Fruit fly (Drosophila melanogaster) whole organism, embryonic: ENCODE data around the gene CG31538.

Experiments
- C15 ChIP-seq: fragments of 200-800 bp; sonication (Bioruptor generic); IDR thresholded peaks from 3 replicates; pipeline ENCODE4 v1.3.6; 2022; ENCODE audit warnings: missing biosample characterization, missing genetic modification characterization
- CG10366 ChIP-seq: fragments of 200-800 bp; sonication (Bioruptor generic); IDR thresholded peaks from 2 replicates; pipeline ENCODE4 v1.3.6; 2022; ENCODE audit warnings: missing biosample characterization, missing genetic modification characterization
- CG10462 ChIP-seq: fragments of 200-800 bp; sonication (Bioruptor generic); optimal IDR thresholded peaks from 2 replicates; lab custom pipeline; 2016; ENCODE audit warnings: missing biosample characterization, missing genetic modification characterization
- CG1233 ChIP-seq: fragments of 200-800 bp; sonication (Bioruptor generic); optimal IDR thresholded peaks from 4 replicates; lab custom pipeline; 2018; ENCODE audit warnings: missing biosample characterization, mild to moderate bottlenecking, missing genetic modification characterization
- CG12942 ChIP-seq: fragments of 200-800 bp; sonication (Bioruptor generic); optimal IDR thresholded peaks from 3 replicates; lab custom pipeline; 2016; ENCODE audit warnings: missing biosample characterization, missing genetic modification characterization
- CG13287 ChIP-seq: fragments of 200-800 bp; sonication (Bioruptor generic); IDR thresholded peaks from 2 replicates; pipeline ENCODE4 v1.3.6; 2022; ENCODE audit warnings: missing biosample characterization, missing genetic modification characterization; ENCODE audit not compliant: partially characterized antibody
- CG13296 ChIP-seq: fragments of 200-800 bp; sonication (Bioruptor generic); optimal IDR thresholded peaks from 3 replicates; lab custom pipeline; 2018; ENCODE audit warnings: missing biosample characterization, mild to moderate bottlenecking, missing genetic modification characterization
- CG14014 ChIP-seq: fragments of 200-800 bp; sonication (Bioruptor generic); IDR thresholded peaks from 2 replicates; pipeline ENCODE4 v1.3.6; 2022; ENCODE audit warnings: missing biosample characterization, missing genetic modification characterization
- CG14860 ChIP-seq: fragments of 200-800 bp; sonication (Bioruptor generic); IDR thresholded peaks from 3 replicates; pipeline ENCODE4 v1.3.6; 2022; ENCODE audit warnings: missing biosample characterization, missing genetic modification characterization; ENCODE audit not compliant: partially characterized antibody
- CG15479 ChIP-seq: fragments of 200-800 bp; sonication (Bioruptor generic); optimal IDR thresholded peaks from 3 replicates; lab custom pipeline; 2019; ENCODE audit warnings: missing biosample characterization, mild to moderate bottlenecking, missing genetic modification characterization, moderate library complexity
- CG16815 ChIP-seq: fragments of 200-800 bp; sonication (Bioruptor generic); optimal IDR thresholded peaks from 3 replicates; lab custom pipeline; 2017; ENCODE audit warnings: missing biosample characterization, mild to moderate bottlenecking, missing genetic modification characterization
- CG17568 ChIP-seq: fragments of 200-800 bp; sonication (Bioruptor generic); optimal IDR thresholded peaks from 2 replicates; lab custom pipeline; 2018; ENCODE audit warnings: missing biosample characterization, mild to moderate bottlenecking, missing genetic modification characterization, moderate library complexity
- CG18619 ChIP-seq: fragments of 200-800 bp; sonication (Bioruptor generic); optimal IDR thresholded peaks from 3 replicates; lab custom pipeline; 2017; ENCODE audit warnings: missing biosample characterization, mild to moderate bottlenecking, missing genetic modification characterization
- CG34224 ChIP-seq: fragments of 200-800 bp; sonication (Bioruptor generic); IDR thresholded peaks from 3 replicates; pipeline ENCODE4 v1.3.6; 2022; ENCODE audit warnings: missing biosample characterization, missing genetic modification characterization; ENCODE audit not compliant: partially characterized antibody
- CG3726 ChIP-seq: fragments of 200-800 bp; sonication (Bioruptor generic); IDR thresholded peaks from 3 replicates; pipeline ENCODE4, ENCODE4 v1.3.6; 2022; ENCODE audit warnings: missing biosample characterization, missing genetic modification characterization
- CG4707 ChIP-seq: fragments of 200-800 bp; sonication (Bioruptor generic); optimal IDR thresholded peaks from 2 replicates; lab custom pipeline; 2018; ENCODE audit warnings: missing biosample characterization, mild to moderate bottlenecking, missing genetic modification characterization, moderate library complexity
- CG4820 ChIP-seq: fragments of 200-800 bp; sonication (Bioruptor generic); optimal IDR thresholded peaks from 3 replicates; lab custom pipeline; 2016; ENCODE audit warnings: missing biosample characterization, missing genetic modification characterization
- CG6683 ChIP-seq: fragments of 200-800 bp; sonication (Bioruptor generic); optimal IDR thresholded peaks from 2 replicates; lab custom pipeline; 2017; ENCODE audit warnings: missing biosample characterization, mild to moderate bottlenecking, missing genetic modification characterization, missing genetic modification reagents
- CG7357 ChIP-seq: fragments of 200-800 bp; sonication (Bioruptor generic); IDR thresholded peaks from 3 replicates; pipeline ENCODE4 v1.3.6; 2022; ENCODE audit warnings: missing biosample characterization, missing genetic modification characterization
- CG8765 ChIP-seq: fragments of 200-800 bp; sonication (Bioruptor generic); IDR thresholded peaks from 2 replicates; pipeline ENCODE4 v1.3.6; 2022; ENCODE audit warnings: missing biosample characterization, missing genetic modification characterization
- CG8924 ChIP-seq: fragments of 200-800 bp; optimal IDR thresholded peaks from 3 replicates; lab custom pipeline; 2019; ENCODE audit warnings: missing biosample characterization, mild to moderate bottlenecking, missing genetic modification characterization, moderate library complexity
- CG9876 ChIP-seq: fragments of 200-800 bp; sonication (Bioruptor generic); optimal IDR thresholded peaks from 2 replicates; lab custom pipeline; 2016; ENCODE audit warnings: missing biosample characterization, missing genetic modification characterization
- CHES-1-like ChIP-seq: fragments of 200-800 bp; sonication (Bioruptor generic); optimal IDR thresholded peaks from 2 replicates; lab custom pipeline; 2016; ENCODE audit warnings: missing biosample characterization, missing genetic modification characterization
- Deaf1 ChIP-seq: fragments of 200-800 bp; optimal IDR thresholded peaks from 3 replicates; lab custom pipeline; 2019; ENCODE audit warnings: missing biosample characterization, mild to moderate bottlenecking, missing genetic modification characterization, moderate library complexity
- Doc3 ChIP-seq: fragments of 200-800 bp; sonication (Bioruptor generic); IDR thresholded peaks from 3 replicates; pipeline ENCODE4 v1.3.6; 2022; ENCODE audit warnings: missing biosample characterization, missing genetic modification characterization; ENCODE audit not compliant: partially characterized antibody
- Gsc ChIP-seq: fragments of 200-800 bp; sonication (Bioruptor generic); IDR thresholded peaks from 2 replicates; pipeline ENCODE4 v1.3.6; 2022; ENCODE audit warnings: missing biosample characterization, missing genetic modification characterization
- HLH4C ChIP-seq: fragments of 200-800 bp; sonication (Bioruptor generic); IDR thresholded peaks from 3 replicates; pipeline ENCODE4 v1.3.6; 2022; ENCODE audit warnings: missing biosample characterization, missing genetic modification characterization; ENCODE audit not compliant: partially characterized antibody
- HLH54F ChIP-seq: fragments of 200-800 bp; sonication (Bioruptor generic); optimal IDR thresholded peaks from 3 replicates; lab custom pipeline; 2016; ENCODE audit warnings: missing biosample characterization, missing genetic modification characterization
- Hr39 ChIP-seq: fragments of >200 bp; optimal IDR thresholded peaks from 2 replicates; lab custom pipeline; 2017
- Med ChIP-seq: fragments of 200-800 bp; sonication (Bioruptor generic); peaks from one replicate; lab custom pipeline; 2016; ENCODE audit warnings: missing biosample characterization, missing genetic modification characterization, mild to moderate bottlenecking, inconsistent platforms, moderate library complexity
- Myb ChIP-seq: fragments of 200-800 bp; sonication (Bioruptor generic); optimal IDR thresholded peaks from 2 replicates; lab custom pipeline; 2016; ENCODE audit warnings: missing biosample characterization, missing genetic modification characterization
- Nf-YA ChIP-seq: fragments of 200-800 bp; sonication (Bioruptor generic); IDR thresholded peaks from 2 replicates; pipeline ENCODE4 v1.3.6; 2022; ENCODE audit warnings: missing biosample characterization, missing genetic modification characterization
- Poxn ChIP-seq: fragments of 200-800 bp; sonication (Bioruptor generic); IDR thresholded peaks from 2 replicates; pipeline ENCODE4 v1.3.6; 2022; ENCODE audit warnings: missing biosample characterization, missing genetic modification characterization
- Stat92E ChIP-seq, 3 experiments: fragments of >200 bp in 2 of 3; fragments of 200-800 bp in 1 of 3; sonication (Bioruptor generic) in 1 of 3; optimal IDR thresholded peaks; 2 replicates each; lab custom pipeline; 2017 to 2019; ENCODE audit warnings: missing biosample characterization in 3 of 3, missing genetic modification characterization in 3 of 3, mild to moderate bottlenecking in 1 of 3, moderate library complexity in 1 of 3
- ase ChIP-seq: fragments of 200-800 bp; sonication (Bioruptor generic); IDR thresholded peaks from 3 replicates; pipeline ENCODE4 v1.3.6; 2022; ENCODE audit warnings: missing biosample characterization, missing genetic modification characterization
- bigmax ChIP-seq: fragments of 200-800 bp; sonication (Bioruptor generic); optimal IDR thresholded peaks from 2 replicates; lab custom pipeline; 2018; ENCODE audit warnings: missing biosample characterization, mild to moderate bottlenecking, missing genetic modification characterization
- chm ChIP-seq: fragments of 200-800 bp; sonication (Bioruptor generic); IDR thresholded peaks from 2 replicates; pipeline ENCODE4 v1.3.6; 2022; ENCODE audit warnings: missing biosample characterization, missing genetic modification characterization
- crc ChIP-seq: fragments of 200-800 bp; sonication (Bioruptor generic); optimal IDR thresholded peaks from 2 replicates; lab custom pipeline; 2016; ENCODE audit warnings: missing biosample characterization, missing genetic modification characterization
- disco-r ChIP-seq: fragments of 200-800 bp; sonication (Bioruptor generic); optimal IDR thresholded peaks from 2 replicates; lab custom pipeline; 2016; ENCODE audit warnings: missing biosample characterization, missing genetic modification characterization
- dmrt99B ChIP-seq: fragments of 200-800 bp; sonication (Bioruptor generic); optimal IDR thresholded peaks from 2 replicates; lab custom pipeline; 2018; ENCODE audit warnings: missing biosample characterization, mild to moderate bottlenecking, missing genetic modification characterization, moderate library complexity
- gt ChIP-seq: fragments of 200-800 bp; sonication (Bioruptor generic); IDR thresholded peaks from 2 replicates; pipeline ENCODE4 v1.3.6; 2022; ENCODE audit warnings: missing biosample characterization, missing genetic modification characterization
- hbn ChIP-seq: fragments of 200-800 bp; sonication (Bioruptor generic); IDR thresholded peaks from 2 replicates; pipeline ENCODE4 v1.3.6; 2022; ENCODE audit warnings: missing biosample characterization, missing genetic modification characterization; ENCODE audit not compliant: partially characterized antibody
- kah ChIP-seq: fragments of 200-800 bp; sonication (Bioruptor generic); optimal IDR thresholded peaks from 2 replicates; lab custom pipeline; 2018; ENCODE audit warnings: missing biosample characterization, mild to moderate bottlenecking, missing genetic modification characterization
- kni ChIP-seq: fragments of 200-800 bp; sonication (Bioruptor generic); optimal IDR thresholded peaks from 3 replicates; lab custom pipeline; 2017; ENCODE audit warnings: mild to moderate bottlenecking, missing biosample characterization, missing genetic modification reagents, missing genetic modification characterization
- knrl ChIP-seq: fragments of 200-800 bp; sonication (Bioruptor generic); IDR thresholded peaks from 3 replicates; pipeline ENCODE4 v1.3.6; 2022; ENCODE audit warnings: missing biosample characterization, missing genetic modification characterization; ENCODE audit not compliant: partially characterized antibody
- lab ChIP-seq: fragments of 200-800 bp; sonication (Bioruptor generic); optimal IDR thresholded peaks from 3 replicates; lab custom pipeline; 2017; ENCODE audit warnings: missing biosample characterization, missing genetic modification characterization, mild to moderate bottlenecking, moderate library complexity, missing genetic modification reagents
- pita ChIP-seq: fragments of 200-800 bp; sonication (Bioruptor generic); optimal IDR thresholded peaks from 2 replicates; lab custom pipeline; 2017; ENCODE audit warnings: missing biosample characterization, mild to moderate bottlenecking, missing genetic modification characterization
- sd ChIP-seq: fragments of 200-800 bp; sonication (Bioruptor generic); optimal IDR thresholded peaks from 3 replicates; lab custom pipeline; 2018; ENCODE audit warnings: missing biosample characterization, mild to moderate bottlenecking, missing genetic modification characterization, moderate library complexity
- ssp ChIP-seq: fragments of 200-800 bp; sonication (Bioruptor generic); IDR thresholded peaks from 2 replicates; pipeline ENCODE4 v1.3.6; 2022; ENCODE audit warnings: missing biosample characterization, missing genetic modification characterization
- vvl ChIP-seq: fragments of 200-800 bp; sonication (Bioruptor generic); IDR thresholded peaks from 2 replicates; pipeline ENCODE4 v1.3.6; 2022; ENCODE audit warnings: missing biosample characterization, missing genetic modification characterization

Gene CG31538

DNA sequence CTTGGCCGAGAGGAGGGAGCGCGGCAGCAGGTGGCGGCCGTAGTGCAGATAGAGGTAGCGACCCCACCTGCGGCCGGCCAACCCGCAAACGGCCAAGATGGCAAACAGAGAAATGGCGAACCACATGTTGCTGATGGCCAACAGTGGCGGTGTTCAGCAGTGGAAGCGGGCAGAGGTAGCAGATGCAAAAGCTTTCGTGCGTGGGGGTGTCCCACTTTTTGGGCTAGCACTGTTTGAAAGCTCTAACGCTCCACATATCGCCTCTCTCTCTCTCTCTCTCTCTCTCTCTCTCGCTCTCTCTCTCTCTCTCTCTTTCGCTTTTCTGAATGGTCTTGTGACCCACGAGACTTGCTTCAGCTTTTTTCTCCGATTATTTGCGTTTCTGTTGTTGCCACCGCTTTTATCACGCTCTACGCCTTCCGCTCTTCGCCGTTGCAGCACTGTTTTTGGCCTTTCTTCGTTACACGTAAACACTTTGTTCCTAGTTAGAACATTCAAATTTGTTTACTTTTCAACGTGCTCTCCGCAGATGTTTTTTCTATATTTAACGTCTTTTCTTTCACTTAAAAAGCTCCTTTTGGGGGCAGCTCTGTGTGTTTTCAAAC lies 5.2 kb upstream of the CG31538 start (continued):
- peak; percentile 50 for TF ChIP-seq vvl (GFP tag; lab: Robert Waterston, UW)
- TF ChIP-seq HLH4C (GFP tag; lab: Robert Waterston, UW) = peak; percentile 44; the same call in 1 of the 3 replicates
- TF ChIP-seq knrl (GFP tag; lab: Robert Waterston, UW) = no peak
- TF ChIP-seq CG13296 (GFP tag; lab: Kevin White, UChicago) = no peak
- no peak for TF ChIP-seq ase (GFP tag; lab: Robert Waterston, UW)
- TF ChIP-seq Myb (GFP tag; lab: Kevin White, UChicago) = no peak
- no peak for TF ChIP-seq pita
- no peak for TF ChIP-seq Gsc (GFP tag; lab: Robert Waterston, UW)
- TF ChIP-seq HLH54F (GFP tag; lab: Kevin White, UChicago) = peak; percentile 22
- TF ChIP-seq CG14860 (GFP tag; lab: Robert Waterston, UW) = no peak
- TF ChIP-seq sd = no peak
- TF ChIP-seq lab (GFP tag; lab: Kevin White, UChicago) = peak; percentile 52
- peak; percentile 73 for TF ChIP-seq kah (GFP tag; lab: Kevin White, UChicago)
- peak; percentile 46; the same call in 1 of the 3 replicates for TF ChIP-seq Doc3 (GFP tag; lab: Robert Waterston, UW)
- TF ChIP-seq CG15479 (GFP tag; lab: Kevin White, UChicago) = no peak
- no peak for TF ChIP-seq CG16815 (GFP tag; lab: Kevin White, UChicago)
- no peak for TF ChIP-seq CG1233 (GFP tag; lab: Kevin White, UChicago)
- no peak for TF ChIP-seq CHES-1-like (GFP tag; lab: Kevin White, UChicago)
- no peak for TF ChIP-seq Hr39 (lab: Kevin White, UChicago)
- no peak for TF ChIP-seq C15
- no peak for TF ChIP-seq Poxn (GFP tag; lab: Robert Waterston, UW)
- TF ChIP-seq CG8765 (GFP tag; lab: Robert Waterston, UW) = peak; percentile 50; the same call in 1 of the 2 replicates
- TF ChIP-seq kni (GFP tag; lab: Kevin White, UChicago) = no peak
- TF ChIP-seq CG34224 (GFP tag; lab: Robert Waterston, UW) = 0 out of 3 replicates have a peak, but pooled peaks have one; percentile 32
- TF ChIP-seq CG10462 (GFP tag; lab: Kevin White, UChicago) = no peak
- TF ChIP-seq crc (GFP tag; lab: Kevin White, UChicago) = no peak
- peak; percentile 52; the same call in 1 of the 2 replicates for TF ChIP-seq CG14014 (GFP tag; lab: Robert Waterston, UW)
- TF ChIP-seq Nf-YA = no peak
- TF ChIP-seq CG6683 (GFP tag; lab: Kevin White, UChicago) = no peak
- peak; percentile 0 for TF ChIP-seq bigmax (GFP tag; lab: Kevin White, UChicago)
- no peak for TF ChIP-seq CG9876 (GFP tag; lab: Kevin White, UChicago)
- no peak for TF ChIP-seq CG10366 (GFP tag; lab: Robert Waterston, UW)
- no peak; the same call in 1 of the 2 replicates for TF ChIP-seq hbn
- no peak for TF ChIP-seq Stat92E (GFP tag; optimal IDR thresholded peaks at IDR 0.05; lab: Kevin White, UChicago)
- TF ChIP-seq CG12942 (GFP tag; lab: Kevin White, UChicago) = no peak
- no peak for TF ChIP-seq CG4820
- no peak for TF ChIP-seq CG7357 (GFP tag; lab: Robert Waterston, UW)
- no peak for TF ChIP-seq CG3726 (GFP tag; lab: Robert Waterston, UW)
- no peak for TF ChIP-seq disco-r (GFP tag; lab: Kevin White, UChicago)
- no peak for TF ChIP-seq dmrt99B (tag; lab: Kevin White, UChicago)
- TF ChIP-seq CG8924 (tag; lab: Kevin White, UChicago) = no peak
- peak; percentile 46; the same call in 1 of the 2 replicates for TF ChIP-seq chm (GFP tag; lab: Robert Waterston, UW)
- TF ChIP-seq CG4707 (GFP tag; lab: Kevin White, UChicago) = no peak
- TF ChIP-seq gt = no peak
- no peak for TF ChIP-seq CG18619 (GFP tag; lab: Kevin White, UChicago)
- TF ChIP-seq CG13287 (GFP tag; lab: Robert Waterston, UW) = peak; percentile 60
- no peak for TF ChIP-seq CG17568 (GFP tag; lab: Kevin White, UChicago)
- no peak for TF ChIP-seq ssp (GFP tag; lab: Robert Waterston, UW)
- no peak for TF ChIP-seq Deaf1 (tag; lab: Kevin White, UChicago)
- peak; percentile 85 for TF ChIP-seq Med (GFP tag; lab: Kevin White, UChicago)
